Fruit fly (Drosophila melanogaster): ENCODE data around the gene CG5177.

Gene CG5177

dm6 chr2L:7424907-7425689 is 20.1 kb downstream of the CG5177 start (continued):
- no peak for TF ChIP-seq odd (GFP tag; optimal IDR thresholded peaks at IDR 0.05)
- no peak for TF ChIP-seq hb (GFP tag; IDR thresholded peaks at IDR 0.05; ENCODE audit: partially characterized antibody)
- TF ChIP-seq Oli (tag; optimal IDR thresholded peaks at IDR 0.05): no peak
- TF ChIP-seq Tbp (GFP tag; optimal IDR thresholded peaks at IDR 0.05): no peak
- TF ChIP-seq CG11247 (GFP tag; IDR thresholded peaks at IDR 0.05): peak; percentile 76
- peak; percentile 38 for TF ChIP-seq NfI (GFP tag; optimal IDR thresholded peaks at IDR 0.05)
- TF ChIP-seq CG6791 (GFP tag; IDR thresholded peaks at IDR 0.05; ENCODE audit: partially characterized antibody): no peak
- TF ChIP-seq eve (GFP tag; optimal IDR thresholded peaks at IDR 0.05): peak in 1 of 2 experiments; percentile 34
- peak; percentile 56 to 61 for TF ChIP-seq dpn (GFP tag; optimal IDR thresholded peaks at IDR 0.05)
- 0 out of 2 replicates have a peak, but pooled peaks have one; percentile 31 for TF ChIP-seq Dref (GFP tag; IDR thresholded peaks at IDR 0.05)
- TF ChIP-seq tio (GFP tag; optimal IDR thresholded peaks at IDR 0.05): no peak
- TF ChIP-seq Oaz (GFP tag; IDR thresholded peaks at IDR 0.05): no peak
- TF ChIP-seq BtbVII (GFP tag; optimal IDR thresholded peaks at IDR 0.05): peak; percentile 56
- TF ChIP-seq CG2875 (GFP tag; optimal IDR thresholded peaks at IDR 0.05): no peak
- TF ChIP-seq jumu (GFP tag; optimal IDR thresholded peaks at IDR 0.05): peak; percentile 42
- TF ChIP-seq vvl (GFP tag; IDR thresholded peaks at IDR 0.05): peak; percentile 68; the same call in 1 of the 2 replicates
- 0 out of 3 replicates have a peak, but pooled peaks have one; percentile 9 for TF ChIP-seq zfh1 (GFP tag; IDR thresholded peaks at IDR 0.05)
- TF ChIP-seq Hsf (GFP tag; optimal IDR thresholded peaks at IDR 0.05): peak; percentile 68
- TF ChIP-seq Sry-δ (GFP tag; optimal IDR thresholded peaks at IDR 0.05): no peak
- TF ChIP-seq Hr78 (GFP tag; optimal IDR thresholded peaks at IDR 0.05): peak in 1 of 2 experiments; percentile 31
- no peak for TF ChIP-seq tll (GFP tag; optimal IDR thresholded peaks at IDR 0.05)
- TF ChIP-seq Trl (optimal IDR thresholded peaks at IDR 0.05): peak; percentile 52 to 85
- peak; percentile 42 for TF ChIP-seq Trl (GFP tag; optimal IDR thresholded peaks at IDR 0.05)
- peak; percentile 81 for TF ChIP-seq lmd (GFP tag; IDR thresholded peaks at IDR 0.05)
- TF ChIP-seq Dek (tag; optimal IDR thresholded peaks at IDR 0.05): peak; percentile 69
- TF ChIP-seq HLH4C (GFP tag; IDR thresholded peaks at IDR 0.05; ENCODE audit: partially characterized antibody): no peak
- TF ChIP-seq CG4854 (GFP tag; optimal IDR thresholded peaks at IDR 0.05): no peak
- TF ChIP-seq CG30020 (tag; optimal IDR thresholded peaks at IDR 0.05): no peak
- no peak for TF ChIP-seq CG12236 (GFP tag; optimal IDR thresholded peaks at IDR 0.05)
- TF ChIP-seq sob (GFP tag; IDR thresholded peaks at IDR 0.05): peak; percentile 77
- no peak for TF ChIP-seq otp (GFP tag; IDR thresholded peaks at IDR 0.05)
- TF ChIP-seq CG15011 (GFP tag; optimal IDR thresholded peaks at IDR 0.05): peak; percentile 38
- TF ChIP-seq yki (optimal IDR thresholded peaks at IDR 0.05): no peak
- peak; percentile 64 for TF ChIP-seq bcd (GFP tag; optimal IDR thresholded peaks at IDR 0.05)
- TF ChIP-seq disco-r (GFP tag; optimal IDR thresholded peaks at IDR 0.05): peak; percentile 35
- peak; percentile 43; the same call in 1 of the 2 replicates for TF ChIP-seq CG4730 (GFP tag; IDR thresholded peaks at IDR 0.05)
- peak; percentile 68 for TF ChIP-seq Myb (GFP tag; optimal IDR thresholded peaks at IDR 0.05)
- TF ChIP-seq CG16813 (GFP tag; IDR thresholded peaks at IDR 0.05; ENCODE audit: partially characterized antibody): no peak
- peak; percentile 40 for TF ChIP-seq Bteb2 (GFP tag; optimal IDR thresholded peaks at IDR 0.05)
- no peak for TF ChIP-seq CG12299 (tag; optimal IDR thresholded peaks at IDR 0.05)
- 0 out of 2 replicates have a peak, but pooled peaks have one; percentile 28 for TF ChIP-seq CG10959 (GFP tag; IDR thresholded peaks at IDR 0.05)
- TF ChIP-seq CG31388 (GFP tag; optimal IDR thresholded peaks at IDR 0.05): no peak
- no peak for TF ChIP-seq nerfin-2 (GFP tag; IDR thresholded peaks at IDR 0.05; ENCODE audit: partially characterized antibody)
- peak; percentile 70 for TF ChIP-seq CG13775 (GFP tag; optimal IDR thresholded peaks at IDR 0.05)
- peak; percentile 6 for TF ChIP-seq Fer2 (tag; optimal IDR thresholded peaks at IDR 0.05)
- no peak for TF ChIP-seq TFAM (GFP tag; optimal IDR thresholded peaks at IDR 0.05)
- TF ChIP-seq zf30C (GFP tag; optimal IDR thresholded peaks at IDR 0.05): no peak
- TF ChIP-seq vnd (GFP tag; IDR thresholded peaks at IDR 0.05; ENCODE audit: partially characterized antibody): no peak
- no peak for TF ChIP-seq gt (GFP tag; IDR thresholded peaks at IDR 0.05)

Data from whole organism, embryonic.